Worm (Caenorhabditis elegans) whole organism, L4 larva: Measurements from ENCODE around the gene egl-6.

Source experiments
- F10B5.3 ChIP-seq: sonication (generic microtip); optimal IDR thresholded peaks from 2 replicates; lab custom pipeline; 2016; ENCODE audit warnings: mild to moderate bottlenecking, missing genetic modification characterization, missing compliant biosample characterization
- F37D6.2 ChIP-seq: sonication (generic microtip); optimal IDR thresholded peaks from 2 replicates; lab custom pipeline; 2016; ENCODE audit warnings: mild to moderate bottlenecking, missing genetic modification characterization, missing compliant biosample characterization
- F44E2.7 ChIP-seq: fragments of 200-800 bp; sonication (Bioruptor generic); IDR thresholded peaks from 2 replicates; pipeline ENCODE4 v2.1.2; 2022; ENCODE audit warnings: missing genetic modification characterization, missing compliant biosample characterization
- T20F7.1 ChIP-seq: fragments of 200-800 bp; sonication (Bioruptor generic); optimal IDR thresholded peaks from 2 replicates; lab custom pipeline; 2018; ENCODE audit warnings: mild to moderate bottlenecking, missing genetic modification characterization, missing compliant biosample characterization
- Y105C5A.15 ChIP-seq: fragments of 200-800 bp; sonication (Bioruptor generic); IDR thresholded peaks from 2 replicates; pipeline ENCODE4 v1.3.6; 2022; ENCODE audit warnings: missing genetic modification characterization, missing compliant biosample characterization
- Y48G9A.11 ChIP-seq: fragments of 200-800 bp; sonication (Bioruptor generic); IDR thresholded peaks from 2 replicates; pipeline ENCODE4 v1.3.6; 2022; ENCODE audit warnings: missing genetic modification reagents, missing genetic modification characterization, missing compliant biosample characterization
- Y5F2A.4 ChIP-seq: fragments of 200-800 bp; sonication (Bioruptor generic); optimal IDR thresholded peaks from 2 replicates; lab custom pipeline; 2018; ENCODE audit warnings: mild to moderate bottlenecking, missing genetic modification characterization, missing compliant biosample characterization
- Y75B8A.6 ChIP-seq: fragments of 200-800 bp; sonication (Bioruptor generic); IDR thresholded peaks from 2 replicates; pipeline ENCODE4 v1.3.6; 2022; ENCODE audit warnings: missing genetic modification reagents, missing genetic modification characterization, missing compliant biosample characterization
- aha-1 ChIP-seq: fragments of 150-350 bp; peaks from one replicate; lab custom pipeline; 2014; ENCODE audit warnings: missing biosample characterization, missing genetic modification characterization
- arid-1 ChIP-seq: fragments of 200-800 bp; sonication (Bioruptor generic); conservative IDR thresholded peaks from 2 replicates; pipeline ENCODE4 v1.3.6; 2022; ENCODE audit warnings: missing genetic modification reagents, missing genetic modification characterization, missing compliant biosample characterization
- attf-4 ChIP-seq: sonication (generic microtip); optimal IDR thresholded peaks from 3 replicates; lab custom pipeline; 2017; ENCODE audit warnings: missing biosample characterization, missing genetic modification characterization
- ceh-20 ChIP-seq: fragments of 200-800 bp; sonication (Bioruptor generic); IDR thresholded peaks from 2 replicates; pipeline ENCODE4 v1.3.6; 2022; ENCODE audit warnings: missing genetic modification reagents, missing genetic modification characterization, missing compliant biosample characterization
- ceh-32 ChIP-seq: sonication (generic microtip); optimal IDR thresholded peaks from 2 replicates; lab custom pipeline; 2016; ENCODE audit warnings: mild to moderate bottlenecking, missing genetic modification characterization, missing compliant biosample characterization; ENCODE audit not compliant: poor library complexity
- daf-16 ChIP-seq, 3 experiments: sonication (generic microtip); optimal IDR thresholded peaks; 2 replicates each; lab custom pipeline; 2016 to 2017; ENCODE audit warnings: missing genetic modification characterization in 3 of 3, missing genetic modification reagents in 3 of 3, mild to moderate bottlenecking in 2 of 3, missing compliant biosample characterization in 2 of 3, missing biosample characterization in 1 of 3, moderate library complexity in 1 of 3
- dpl-1 ChIP-seq: fragments of 150-350 bp; optimal IDR thresholded peaks from 2 replicates; lab custom pipeline; 2014; ENCODE audit warnings: missing biosample characterization, missing genetic modification reagents, missing genetic modification characterization
- dve-1 ChIP-seq: sonication (generic microtip); optimal IDR thresholded peaks from 2 replicates; lab custom pipeline; 2017; ENCODE audit warnings: antibody characterized with exemption, mild to moderate bottlenecking, missing genetic modification characterization, missing compliant biosample characterization; ENCODE audit not compliant: insufficient read depth
- fos-1 ChIP-seq: fragments of 150-350 bp; optimal IDR thresholded peaks from 2 replicates; lab custom pipeline; 2014; ENCODE audit warnings: missing biosample characterization, missing genetic modification characterization
- hif-1 ChIP-seq, 2 experiments: sonication (generic microtip); optimal IDR thresholded peaks; 2 replicates each; lab custom pipeline; 2016 to 2017; ENCODE audit warnings: missing compliant biosample characterization in 2 of 2, missing genetic modification characterization in 2 of 2, missing genetic modification reagents in 2 of 2, missing genotype in 2 of 2, mild to moderate bottlenecking in 1 of 2
- lin-1 ChIP-seq: fragments of 200-800 bp; sonication (Bioruptor generic); IDR thresholded peaks from 2 replicates; pipeline ENCODE4 v1.3.6; 2022; ENCODE audit warnings: missing genetic modification reagents, missing genetic modification characterization, missing compliant biosample characterization
- lsy-2 ChIP-seq, 2 experiments: fragments of 150-350 bp in 1 of 2; sonication (generic microtip) in 1 of 2; optimal IDR thresholded peaks; 2 replicates each; lab custom pipeline; 2014 to 2017; ENCODE audit warnings: missing biosample characterization in 2 of 2, missing genetic modification characterization in 2 of 2
- nhr-25 ChIP-seq: sonication (generic microtip); optimal IDR thresholded peaks from 2 replicates; lab custom pipeline; 2017; ENCODE audit warnings: missing genetic modification characterization, mild to moderate bottlenecking, missing compliant biosample characterization, antibody characterized with exemption, moderate library complexity, borderline replicate concordance; ENCODE audit not compliant: insufficient read depth
- nhr-28 ChIP-seq: fragments of 150-350 bp; optimal IDR thresholded peaks from 2 replicates; lab custom pipeline; 2014; ENCODE audit warnings: missing biosample characterization, missing genetic modification characterization
- nhr-42 ChIP-seq: fragments of 200-800 bp; sonication (Bioruptor generic); IDR thresholded peaks from 2 replicates; pipeline ENCODE4 v1.3.6; 2022; ENCODE audit warnings: missing genetic modification characterization, missing compliant biosample characterization
- nhr-48 ChIP-seq: sonication (generic microtip); optimal IDR thresholded peaks from 2 replicates; lab custom pipeline; 2016; ENCODE audit warnings: mild to moderate bottlenecking, missing genetic modification characterization, missing compliant biosample characterization
- nhr-6 ChIP-seq: fragments of 150-350 bp; optimal IDR thresholded peaks from 2 replicates; lab custom pipeline; 2014; ENCODE audit warnings: missing biosample characterization, missing genetic modification characterization
- pha-4 ChIP-seq, 2 experiments: fragments of 150-350 bp in 1 of 2; fragments of 200-800 bp in 1 of 2; sonication (Bioruptor generic) in 1 of 2; IDR thresholded peaks in 1 of 2; optimal IDR thresholded peaks in 1 of 2; 2 replicates each; pipeline versions ENCODE4 v1.3.6 to Lab custom; 2014 to 2022; ENCODE audit warnings: missing genetic modification characterization in 2 of 2, missing genetic modification reagents in 2 of 2, missing biosample characterization in 1 of 2, missing compliant biosample characterization in 1 of 2
- pqm-1 ChIP-seq: sonication (generic microtip); optimal IDR thresholded peaks from 2 replicates; lab custom pipeline; 2017; ENCODE audit warnings: missing biosample characterization, missing genetic modification characterization
- rbr-2 ChIP-seq: sonication (generic microtip); optimal IDR thresholded peaks from 2 replicates; lab custom pipeline; 2016; ENCODE audit warnings: missing genotype, missing genetic modification characterization, missing compliant biosample characterization
- sdz-12 ChIP-seq: fragments of 200-800 bp; sonication (Bioruptor generic); optimal IDR thresholded peaks from 2 replicates; lab custom pipeline; 2018; ENCODE audit warnings: mild to moderate bottlenecking, missing genetic modification characterization, missing compliant biosample characterization
- tag-97 ChIP-seq: fragments of 200-800 bp; sonication (Bioruptor generic); IDR thresholded peaks from 2 replicates; pipeline ENCODE4 v1.3.6; 2022; ENCODE audit warnings: missing genetic modification characterization, missing compliant biosample characterization
- unc-130 ChIP-seq: sonication (generic microtip); optimal IDR thresholded peaks from 2 replicates; lab custom pipeline; 2016; ENCODE audit warnings: missing genetic modification reagents, missing genetic modification characterization, missing compliant biosample characterization
- unc-62 ChIP-seq, 3 experiments: fragments of 150-350 bp in 1 of 3; sonication (generic microtip); optimal IDR thresholded peaks in 2 of 3; peaks in 1 of 3; 1 replicate in 1 of 3; 2 replicates in 2 of 3; lab custom pipeline; 2014 to 2017; ENCODE audit warnings: missing biosample characterization in 3 of 3, missing genetic modification characterization in 3 of 3, missing genetic modification reagents in 3 of 3, missing genotype in 1 of 3
- zfp-2 ChIP-seq: sonication (generic microtip); optimal IDR thresholded peaks from 2 replicates; lab custom pipeline; 2016; ENCODE audit warnings: mild to moderate bottlenecking, missing genetic modification characterization, missing compliant biosample characterization
- ztf-11 ChIP-seq: fragments of 150-350 bp; optimal IDR thresholded peaks from 2 replicates; lab custom pipeline; 2014; ENCODE audit warnings: missing biosample characterization, missing genetic modification characterization
- ztf-7 ChIP-seq: fragments of 150-350 bp; optimal IDR thresholded peaks from 2 replicates; lab custom pipeline; 2014; ENCODE audit warnings: missing biosample characterization, missing genetic modification characterization

egl-6 gene

DNA sequence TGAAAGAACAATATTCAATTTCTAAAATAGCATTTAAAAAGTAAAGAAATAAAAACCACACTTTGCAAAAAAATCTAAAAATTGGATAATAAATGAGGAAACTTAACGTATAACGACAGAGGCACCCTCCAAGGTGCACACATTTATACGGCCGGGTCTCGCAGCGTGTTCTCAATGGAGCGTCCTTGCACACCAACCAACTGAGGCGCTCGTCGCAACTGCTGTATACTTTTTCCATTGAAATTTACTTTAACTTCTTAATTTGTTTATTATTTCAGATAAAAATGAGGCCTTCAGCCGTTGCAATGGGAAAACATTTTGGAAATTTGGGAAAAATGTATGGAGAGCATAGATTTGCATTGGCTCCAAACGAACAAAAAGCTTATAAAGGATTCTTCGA is 22.3 kb downstream of the egl-6 start, which contains the start of the genes R07E4.5 and R07E4.3 (continued):
- TF ChIP-seq Y105C5A.15 (GFP tag; lab: Robert Waterston, UW) (no peak), ceh-20 (GFP tag; lab: Robert Waterston, UW) (no peak)
- TF ChIP-seq, all 104 proteins: peak for 21

ce11 chrX:5956130-5956529 is 25.2 kb downstream of the egl-6 start:
- TF ChIP-seq F10B5.3 (tag; lab: Kevin White, UChicago) (no peak), sdz-12 (GFP tag; lab: Kevin White, UChicago) (no peak), unc-62 (GFP tag; optimal IDR thresholded peaks at IDR 0.05 in 1 of 2; lab: Kevin White, UChicago) (peak in 1 of 2 experiments; percentile 93), unc-62 (tag; optimal IDR thresholded peaks at IDR 0.05; lab: Kevin White, UChicago) (no peak), T20F7.1 (GFP tag; lab: Kevin White, UChicago) (no peak), ztf-7 (tag; lab: Kevin White, UChicago) (no peak), ceh-32 (tag; lab: Kevin White, UChicago) (no peak), aha-1 (tag; lab: Kevin White, UChicago) (peak; percentile 73)

DNA sequence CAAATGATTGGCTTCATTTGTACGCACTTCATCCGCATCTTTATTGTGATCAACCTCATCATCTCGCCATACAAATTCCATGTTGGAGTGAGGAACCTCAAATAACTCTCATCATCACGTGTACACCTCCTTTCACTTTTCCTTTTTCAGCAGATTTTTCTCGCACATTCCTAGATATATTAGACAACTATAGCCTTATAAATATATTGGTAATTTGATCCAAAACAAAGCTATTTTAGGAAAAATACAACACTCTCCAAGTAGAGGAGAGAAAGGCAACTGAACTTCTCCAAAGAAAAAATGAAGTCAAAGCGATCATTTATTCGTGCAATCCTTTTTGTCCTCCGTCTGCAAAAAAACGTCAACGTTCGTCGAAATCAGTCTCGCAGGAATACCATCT is 27.9 kb downstream of the egl-6 start, which contains the start of gene R07E4.1:
Gene R07E4.1 (plus strand): TSS at position 301 of the 400 bp plus-strand sequence.
- peak; percentile 52 for TF ChIP-seq aha-1 (tag; lab: Kevin White, UChicago)
- no peak for TF ChIP-seq dpl-1 (GFP tag; lab: Kevin White, UChicago)
- peak in 1 of 2 experiments; percentile 44 for TF ChIP-seq unc-62 (GFP tag; optimal IDR thresholded peaks at IDR 0.05 in 1 of 2; lab: Kevin White, UChicago)
- TF ChIP-seq unc-62 (tag; optimal IDR thresholded peaks at IDR 0.05; lab: Kevin White, UChicago) = no peak

- TF ChIP-seq unc-62 (GFP tag; optimal IDR thresholded peaks at IDR 0.05 in 1 of 2; lab: Kevin White, UChicago) (peak in 1 of 2 experiments; percentile 64), unc-62 (tag; optimal IDR thresholded peaks at IDR 0.05; lab: Kevin White, UChicago) (no peak), nhr-6 (tag; lab: Kevin White, UChicago) (no peak), arid-1 (GFP tag; lab: Robert Waterston, UW) (no peak), tag-97 (GFP tag; lab: Robert Waterston, UW) (no peak), hif-1 (tag; optimal IDR thresholded peaks at IDR 0.05; lab: Kevin White, UChicago) (no peak), Y5F2A.4 (GFP tag; lab: Kevin White, UChicago) (no peak), rbr-2 (tag; lab: Kevin White, UChicago) (no peak), pqm-1 (tag; lab: Kevin White, UChicago) (peak; percentile 9), nhr-25 (no peak), fos-1 (no peak), F44E2.7 (GFP tag; lab: Robert Waterston, UW) (no peak), pha-4 (GFP tag; IDR thresholded peaks at IDR 0.05; lab: Robert Waterston, UW) (no peak), pha-4 (tag; optimal IDR thresholded peaks at IDR 0.05; lab: Kevin White, UChicago) (no peak), nhr-48 (tag; lab: Kevin White, UChicago) (no peak), dve-1 (tag; lab: Kevin White, UChicago) (no peak), nhr-28 (peak; percentile 45), lin-1 (GFP tag; lab: Robert Waterston, UW) (no peak), nhr-42 (no peak), Y48G9A.11 (no peak), daf-16 (GFP tag; optimal IDR thresholded peaks at IDR 0.05; lab: Kevin White, UChicago) (peak in 1 of 2 experiments; percentile 65), daf-16 (tag; optimal IDR thresholded peaks at IDR 0.05; lab: Kevin White, UChicago) (peak; percentile 10), zfp-2 (tag; lab: Kevin White, UChicago) (no peak), Y75B8A.6 (GFP tag; lab: Robert Waterston, UW) (no peak), ztf-11 (tag; lab: Kevin White, UChicago) (no peak), attf-4 (no peak), lsy-2 (tag; optimal IDR thresholded peaks at IDR 0.05; lab: Kevin White, UChicago) (no peak), F37D6.2 (no peak), unc-130 (GFP tag; lab: Kevin White, UChicago) (no peak)
These were observed 29.9 kb downstream of the egl-6 start for ce11 chrX:5960872-5961271.
